Fruit fly (Drosophila melanogaster) whole organism, embryonic: ENCODE data around the gene Kat60.

Source experiments
- C15 ChIP-seq: fragments of 200-800 bp; sonication (Bioruptor generic); IDR thresholded peaks from 3 replicates; pipeline ENCODE4 v1.3.6; 2022; ENCODE audit warnings: missing biosample characterization, missing genetic modification characterization
- CG10366 ChIP-seq: fragments of 200-800 bp; sonication (Bioruptor generic); IDR thresholded peaks from 2 replicates; pipeline ENCODE4 v1.3.6; 2022; ENCODE audit warnings: missing biosample characterization, missing genetic modification characterization
- CG10462 ChIP-seq: fragments of 200-800 bp; sonication (Bioruptor generic); optimal IDR thresholded peaks from 2 replicates; lab custom pipeline; 2016; ENCODE audit warnings: missing biosample characterization, missing genetic modification characterization
- CG12236 ChIP-seq: fragments of 200-800 bp; sonication (Bioruptor generic); optimal IDR thresholded peaks from 2 replicates; lab custom pipeline; 2016; ENCODE audit warnings: missing biosample characterization, missing genetic modification characterization
- CG12299 ChIP-seq: fragments of 200-800 bp; sonication (Bioruptor generic); optimal IDR thresholded peaks from 2 replicates; lab custom pipeline; 2018; ENCODE audit warnings: missing biosample characterization, mild to moderate bottlenecking, missing genetic modification characterization
- CG1602 ChIP-seq: fragments of 200-800 bp; sonication (Bioruptor generic); optimal IDR thresholded peaks from 3 replicates; lab custom pipeline; 2016; ENCODE audit warnings: missing biosample characterization, missing genetic modification characterization
- CG1603 ChIP-seq: fragments of 200-800 bp; sonication (Bioruptor generic); optimal IDR thresholded peaks from 2 replicates; lab custom pipeline; 2019; ENCODE audit warnings: missing biosample characterization, mild to moderate bottlenecking, missing genetic modification characterization, moderate library complexity
- CG17186 ChIP-seq: fragments of 200-800 bp; sonication (Bioruptor generic); optimal IDR thresholded peaks from 3 replicates; lab custom pipeline; 2017; ENCODE audit warnings: missing biosample characterization, missing genetic modification reagents, missing genetic modification characterization
- CG17385 ChIP-seq: fragments of 200-800 bp; sonication (Bioruptor generic); optimal IDR thresholded peaks from 3 replicates; lab custom pipeline; 2018; ENCODE audit warnings: missing biosample characterization, mild to moderate bottlenecking, missing genetic modification characterization
- CG31224 ChIP-seq: fragments of 200-800 bp; sonication (Bioruptor generic); IDR thresholded peaks from 2 replicates; pipeline ENCODE4 v1.3.6; 2022; ENCODE audit warnings: missing biosample characterization, missing genetic modification characterization
- CG3838 ChIP-seq: fragments of 200-800 bp; sonication (Bioruptor generic); optimal IDR thresholded peaks from 3 replicates; lab custom pipeline; 2016; ENCODE audit warnings: missing biosample characterization, missing genetic modification characterization
- Chrac-16 ChIP-seq: fragments of 200-800 bp; sonication (Bioruptor generic); optimal IDR thresholded peaks from 3 replicates; lab custom pipeline; 2016; ENCODE audit warnings: missing biosample characterization, missing genetic modification characterization
- Deaf1 ChIP-seq: fragments of 200-800 bp; optimal IDR thresholded peaks from 3 replicates; lab custom pipeline; 2019; ENCODE audit warnings: missing biosample characterization, mild to moderate bottlenecking, missing genetic modification characterization, moderate library complexity
- Dp ChIP-seq: fragments of 200-800 bp; sonication (Bioruptor generic); optimal IDR thresholded peaks from 2 replicates; lab custom pipeline; 2018; ENCODE audit warnings: missing biosample characterization, mild to moderate bottlenecking, missing genetic modification characterization, moderate library complexity
- E2f1 ChIP-seq: fragments of 200-800 bp; sonication (Bioruptor generic); IDR thresholded peaks from 2 replicates; pipeline ENCODE4 v1.3.6; 2022; ENCODE audit warnings: missing biosample characterization, missing genetic modification characterization
- Ets65A ChIP-seq: fragments of 200-800 bp; sonication (Bioruptor generic); peaks from one replicate; lab custom pipeline; 2016; ENCODE audit warnings: missing biosample characterization, missing genetic modification characterization
- Hr3 ChIP-seq: fragments of 200-800 bp; sonication (Bioruptor generic); optimal IDR thresholded peaks from 3 replicates; lab custom pipeline; 2016; ENCODE audit warnings: missing biosample characterization, missing genetic modification characterization
- Kr ChIP-seq: fragments of 200-800 bp; sonication (Bioruptor generic); optimal IDR thresholded peaks from 2 replicates; lab custom pipeline; 2017; ENCODE audit warnings: missing biosample characterization, mild to moderate bottlenecking, missing genetic modification characterization
- Lim3 ChIP-seq: fragments of 200-800 bp; sonication (Bioruptor generic); IDR thresholded peaks from 2 replicates; pipeline ENCODE4 v1.3.6; 2022; ENCODE audit warnings: missing biosample characterization, missing genetic modification characterization
- NFAT ChIP-seq: fragments of 200-800 bp; sonication (Bioruptor generic); IDR thresholded peaks from 2 replicates; pipeline ENCODE4 v1.3.6; 2022; ENCODE audit warnings: missing biosample characterization, missing genetic modification characterization
- Neu2 ChIP-seq: fragments of 200-800 bp; sonication (Bioruptor generic); optimal IDR thresholded peaks from 3 replicates; lab custom pipeline; 2016; ENCODE audit warnings: missing biosample characterization, missing genetic modification characterization, borderline replicate concordance
- Sin3A ChIP-seq: fragments of >200 bp; optimal IDR thresholded peaks from 2 replicates; lab custom pipeline; 2018
- Sry-β ChIP-seq: fragments of 200-800 bp; sonication (Bioruptor generic); optimal IDR thresholded peaks from 2 replicates; lab custom pipeline; 2018; ENCODE audit warnings: missing biosample characterization, mild to moderate bottlenecking, missing genetic modification characterization, moderate library complexity
- ab ChIP-seq: fragments of 200-800 bp; sonication (Bioruptor generic); optimal IDR thresholded peaks from 2 replicates; lab custom pipeline; 2016; ENCODE audit warnings: missing biosample characterization, missing genetic modification characterization
- br ChIP-seq: fragments of >200 bp; optimal IDR thresholded peaks from 2 replicates; lab custom pipeline; 2017
- chinmo ChIP-seq: fragments of 200-800 bp; sonication (Bioruptor generic); IDR thresholded peaks from 4 replicates; pipeline ENCODE4 v1.3.6; 2022; ENCODE audit warnings: missing biosample characterization, missing genetic modification characterization; ENCODE audit not compliant: partially characterized antibody
- chm ChIP-seq: fragments of 200-800 bp; sonication (Bioruptor generic); IDR thresholded peaks from 2 replicates; pipeline ENCODE4 v1.3.6; 2022; ENCODE audit warnings: missing biosample characterization, missing genetic modification characterization
- ci ChIP-seq: fragments of 200-800 bp; sonication (Bioruptor generic); IDR thresholded peaks from 3 replicates; pipeline ENCODE4 v1.3.6; 2022; ENCODE audit warnings: missing biosample characterization, missing genetic modification characterization
- dysf ChIP-seq: fragments of 200-800 bp; sonication (Bioruptor generic); IDR thresholded peaks from 3 replicates; pipeline ENCODE4 v1.3.6; 2022; ENCODE audit warnings: missing biosample characterization, missing genetic modification characterization
- ems ChIP-seq: fragments of 200-800 bp; sonication (Bioruptor generic); optimal IDR thresholded peaks from 3 replicates; lab custom pipeline; 2016; ENCODE audit warnings: missing biosample characterization, missing genetic modification characterization
- en ChIP-seq: fragments of 200-800 bp; sonication (Bioruptor generic); optimal IDR thresholded peaks from 2 replicates; lab custom pipeline; 2016; ENCODE audit warnings: missing biosample characterization, missing genetic modification characterization
- esg ChIP-seq: fragments of 200-800 bp; sonication (Bioruptor generic); conservative IDR thresholded peaks from 2 replicates; pipeline ENCODE4 v1.3.6; 2022; ENCODE audit warnings: missing biosample characterization, missing genetic modification characterization
- hb ChIP-seq: fragments of 200-800 bp; sonication (Bioruptor generic); IDR thresholded peaks from 3 replicates; pipeline ENCODE4 v1.3.6; 2022; ENCODE audit warnings: missing biosample characterization, missing genetic modification characterization; ENCODE audit not compliant: partially characterized antibody
- hbn ChIP-seq: fragments of 200-800 bp; sonication (Bioruptor generic); IDR thresholded peaks from 2 replicates; pipeline ENCODE4 v1.3.6; 2022; ENCODE audit warnings: missing biosample characterization, missing genetic modification characterization; ENCODE audit not compliant: partially characterized antibody
- inv ChIP-seq: fragments of 200-800 bp; sonication (Bioruptor generic); IDR thresholded peaks from 2 replicates; pipeline ENCODE4 v1.3.6; 2022; ENCODE audit warnings: missing biosample characterization, missing genetic modification characterization; ENCODE audit not compliant: partially characterized antibody
- lola ChIP-seq, 3 experiments: fragments of >200 bp in 2 of 3; fragments of 200-800 bp in 1 of 3; sonication (Bioruptor generic) in 1 of 3; optimal IDR thresholded peaks; 2 replicates each; lab custom pipeline; 2017 to 2019; ENCODE audit warnings: missing biosample characterization in 3 of 3, missing genetic modification characterization in 3 of 3, mild to moderate bottlenecking in 1 of 3, moderate library complexity in 1 of 3
- oc ChIP-seq: fragments of 200-800 bp; sonication (Bioruptor generic); optimal IDR thresholded peaks from 2 replicates; lab custom pipeline; 2018; ENCODE audit warnings: missing biosample characterization, mild to moderate bottlenecking, missing genetic modification characterization, moderate library complexity
- phol ChIP-seq: fragments of 200-800 bp; sonication (Bioruptor generic); optimal IDR thresholded peaks from 3 replicates; lab custom pipeline; 2018; ENCODE audit warnings: missing biosample characterization, mild to moderate bottlenecking, missing genetic modification characterization, moderate library complexity
- pros ChIP-seq: fragments of 200-800 bp; sonication (Bioruptor generic); optimal IDR thresholded peaks from 3 replicates; lab custom pipeline; 2019; ENCODE audit warnings: missing biosample characterization, mild to moderate bottlenecking, missing genetic modification characterization, moderate library complexity
- row ChIP-seq: fragments of 200-800 bp; sonication (Bioruptor generic); IDR thresholded peaks from 3 replicates; pipeline ENCODE4 v1.3.6; 2022; ENCODE audit warnings: missing biosample characterization, missing genetic modification characterization
- sc ChIP-seq, 3 experiments: fragments of >200 bp in 2 of 3; fragments of 200-800 bp in 1 of 3; sonication (Bioruptor generic) in 1 of 3; optimal IDR thresholded peaks; 2 replicates in 2 of 3; 3 replicates in 1 of 3; lab custom pipeline; 2017; ENCODE audit warnings: mild to moderate bottlenecking in 1 of 3, missing biosample characterization in 1 of 3, missing genetic modification characterization in 1 of 3, missing genetic modification reagents in 1 of 3
- sd ChIP-seq: fragments of 200-800 bp; sonication (Bioruptor generic); optimal IDR thresholded peaks from 3 replicates; lab custom pipeline; 2018; ENCODE audit warnings: missing biosample characterization, mild to moderate bottlenecking, missing genetic modification characterization, moderate library complexity
- sr ChIP-seq: fragments of 200-800 bp; sonication (Bioruptor generic); IDR thresholded peaks from 3 replicates; pipeline ENCODE4 v1.3.6; 2022; ENCODE audit warnings: missing biosample characterization, missing genetic modification characterization
- ssp ChIP-seq: fragments of 200-800 bp; sonication (Bioruptor generic); IDR thresholded peaks from 2 replicates; pipeline ENCODE4 v1.3.6; 2022; ENCODE audit warnings: missing biosample characterization, missing genetic modification characterization
- tll ChIP-seq, 2 experiments: fragments of 200-800 bp in 1 of 2; fragments of >200 bp in 1 of 2; sonication (Bioruptor generic) in 1 of 2; optimal IDR thresholded peaks; 2 replicates each; lab custom pipeline; 2017 to 2019; ENCODE audit warnings: missing biosample characterization in 2 of 2, missing genetic modification characterization in 2 of 2, mild to moderate bottlenecking in 1 of 2, moderate library complexity in 1 of 2
- trh ChIP-seq: fragments of 200-800 bp; sonication (Bioruptor generic); optimal IDR thresholded peaks from 2 replicates; lab custom pipeline; 2016; ENCODE audit warnings: missing biosample characterization, missing genetic modification characterization
- twi ChIP-seq: fragments of 200-800 bp; optimal IDR thresholded peaks from 2 replicates; lab custom pipeline; 2019; ENCODE audit warnings: missing biosample characterization, mild to moderate bottlenecking, missing genetic modification characterization, moderate library complexity
- wdn ChIP-seq: fragments of 200-800 bp; sonication (Bioruptor generic); IDR thresholded peaks from 2 replicates; pipeline ENCODE4 v1.3.6; 2022; ENCODE audit warnings: missing biosample characterization, missing genetic modification characterization

The Kat60 gene

DNA sequence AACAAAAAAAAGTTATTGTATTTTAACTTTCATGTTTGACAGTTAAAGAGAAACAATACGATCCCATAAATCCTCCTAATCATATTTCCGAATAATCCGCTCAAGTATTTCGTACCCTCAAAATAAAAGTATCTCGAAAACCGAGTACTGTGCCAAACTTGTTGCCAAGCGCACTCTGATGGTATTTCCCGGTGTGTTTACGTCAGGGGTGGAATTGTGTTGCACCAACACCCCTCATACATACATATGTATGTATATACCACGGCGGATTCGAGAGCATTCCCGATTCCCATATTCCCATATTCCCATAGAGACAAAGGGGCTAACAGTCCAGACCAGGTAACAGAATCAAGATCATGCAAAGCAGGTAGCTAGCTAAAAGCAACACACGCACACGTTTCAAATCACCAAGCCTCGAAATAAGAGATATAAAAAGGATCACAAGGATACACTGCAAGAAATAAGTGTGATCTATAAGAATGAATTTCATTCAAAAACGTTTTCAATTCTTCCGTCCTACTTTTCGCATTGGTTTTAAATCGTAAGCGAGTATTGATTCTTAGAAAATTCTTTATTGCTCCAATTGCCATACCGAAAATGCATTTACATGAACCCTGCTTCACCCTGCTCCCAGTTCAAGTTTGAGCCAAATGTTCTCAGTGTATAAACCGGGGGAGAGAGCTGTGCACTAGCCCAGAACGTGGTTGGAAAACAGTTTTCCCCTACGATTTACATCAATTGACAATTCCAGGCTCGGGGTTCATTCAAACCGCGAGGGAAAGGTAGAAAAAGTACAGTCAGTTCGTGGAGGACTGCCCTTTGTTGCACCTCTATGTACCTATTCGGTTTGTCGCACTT, 19.9 kb downstream of the Kat60 start (continued):
- TF ChIP-seq CG1603 (tag; lab: Kevin White, UChicago) (peak; percentile 93), pros (GFP tag; lab: Kevin White, UChicago) (peak; percentile 94), chm (peak; percentile 60; the same call in 1 of the 2 replicates), NFAT (GFP tag; lab: Robert Waterston, UW) (no peak), sd (tag; lab: Kevin White, UChicago) (peak; percentile 5), Lim3 (GFP tag; lab: Robert Waterston, UW) (no peak), br (lab: Kevin White, UChicago) (no peak), CG10462 (peak; percentile 71), CG17385 (GFP tag; lab: Kevin White, UChicago) (peak; percentile 23), twi (tag; lab: Kevin White, UChicago) (peak; percentile 84), E2f1 (GFP tag; lab: Robert Waterston, UW) (no peak; the same call in 1 of the 2 replicates), CG1602 (GFP tag; lab: Kevin White, UChicago) (peak; percentile 86), ems (GFP tag; lab: Kevin White, UChicago) (peak; percentile 63), Sin3A (no peak), ab (GFP tag; lab: Kevin White, UChicago) (peak; percentile 59), ci (GFP tag; lab: Robert Waterston, UW) (peak; percentile 81), hb (no peak), sr (GFP tag; lab: Robert Waterston, UW) (no peak), lola (GFP tag; optimal IDR thresholded peaks at IDR 0.05; lab: Kevin White, UChicago) (peak in 1 of 3 experiments; percentile 96), Chrac-16 (GFP tag; lab: Kevin White, UChicago) (peak; percentile 84), trh (GFP tag; lab: Kevin White, UChicago) (peak; percentile 53), tll (GFP tag; optimal IDR thresholded peaks at IDR 0.05; lab: Kevin White, UChicago) (peak in 1 of 2 experiments; percentile 44), inv (GFP tag; lab: Robert Waterston, UW) (no peak), wdn (no peak), CG17186 (GFP tag; lab: Kevin White, UChicago) (peak; percentile 14), Deaf1 (no peak), Dp (no peak), Ets65A (GFP tag; lab: Kevin White, UChicago) (peak; percentile 97), dysf (GFP tag; lab: Robert Waterston, UW) (peak; percentile 41; the same call in 1 of the 3 replicates), Kr (GFP tag; lab: Kevin White, UChicago) (peak; percentile 95), sc (optimal IDR thresholded peaks at IDR 0.05; lab: Kevin White, UChicago) (no peak), sc (GFP tag; optimal IDR thresholded peaks at IDR 0.05; lab: Kevin White, UChicago) (peak; percentile 70), Sry-β (GFP tag; lab: Kevin White, UChicago) (peak; percentile 19), CG12299 (tag; lab: Kevin White, UChicago) (peak; percentile 4), chinmo (no peak), oc (tag; lab: Kevin White, UChicago) (peak; percentile 11), CG3838 (no peak), phol (tag; lab: Kevin White, UChicago) (peak; percentile 85), Hr3 (peak; percentile 74), CG31224 (GFP tag; lab: Robert Waterston, UW) (no peak), Neu2 (GFP tag; lab: Kevin White, UChicago) (peak; percentile 90), ssp (GFP tag; lab: Robert Waterston, UW) (no peak), CG10366 (GFP tag; lab: Robert Waterston, UW) (no peak; the same call in 1 of the 2 replicates), en (GFP tag; lab: Kevin White, UChicago) (peak; percentile 69), CG12236 (GFP tag; lab: Kevin White, UChicago) (peak; percentile 84), row (peak; percentile 87), hbn (no peak), esg (GFP tag; lab: Robert Waterston, UW) (0 out of 2 replicates have a peak, but pooled peaks have one; percentile 21), C15 (GFP tag; lab: Robert Waterston, UW) (0 out of 3 replicates have a peak, but pooled peaks have one; percentile 6)
